Fruit fly (Drosophila melanogaster) whole organism, wandering third instar larva: Measurements from ENCODE around the gene Con.

ENCODE experiments used
- Abd-B ChIP-seq: fragments of >200 bp; optimal IDR thresholded peaks from 2 replicates; lab custom pipeline; 2017; ENCODE audit warnings: missing biosample characterization, missing genetic modification characterization
- Vsx2 ChIP-seq: fragments of 200-300, 225-300 bp; sonication (Bioruptor generic); optimal IDR thresholded peaks from 2 replicates; lab custom pipeline; 2018; ENCODE audit warnings: missing biosample characterization, missing genetic modification characterization; ENCODE audit not compliant: partially characterized antibody
- psq ChIP-seq: fragments of 200-800 bp; sonication (Bioruptor generic); optimal IDR thresholded peaks from 3 replicates; lab custom pipeline; 2017; ENCODE audit warnings: missing biosample characterization, mild to moderate bottlenecking, missing genetic modification characterization, moderate library complexity
- rgr ChIP-seq: fragments of 200-800 bp; sonication (Bioruptor generic); optimal IDR thresholded peaks from 3 replicates; lab custom pipeline; 2016; ENCODE audit warnings: missing biosample characterization, mild to moderate bottlenecking, missing genetic modification characterization
- sage ChIP-seq: fragments of 200-800 bp; sonication (Bioruptor generic); optimal IDR thresholded peaks from 2 replicates; lab custom pipeline; 2016; ENCODE audit warnings: missing biosample characterization, mild to moderate bottlenecking, missing genetic modification characterization
- usp ChIP-seq: fragments of >200 bp; optimal IDR thresholded peaks from 2 replicates; lab custom pipeline; 2017; ENCODE audit warnings: missing biosample characterization, missing genetic modification characterization

DNA sequence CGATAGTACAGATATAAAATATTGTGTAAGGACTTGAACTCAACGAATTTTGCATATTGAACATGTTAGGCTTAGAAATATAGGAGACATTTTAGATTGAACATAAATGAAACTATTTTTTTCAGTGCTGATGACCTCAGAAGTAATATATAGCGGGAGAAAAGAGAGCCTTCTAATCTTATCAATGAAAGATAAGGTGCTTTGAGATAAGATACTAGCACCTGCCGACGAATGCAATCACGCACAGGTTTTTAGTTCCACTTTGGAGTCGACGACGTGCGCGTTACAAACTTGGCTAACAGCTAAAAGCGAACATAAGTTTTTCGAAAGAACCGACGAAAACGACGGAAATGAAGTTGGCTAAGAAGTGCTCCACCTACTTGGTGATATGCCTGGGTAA lies 180.2 kb downstream of the Con start, which contains the start of gene hoka:
- no peak for TF ChIP-seq rgr (GFP tag; lab: Kevin White, UChicago)
- TF ChIP-seq usp (GFP tag; lab: Kevin White, UChicago): no peak
- no peak for TF ChIP-seq Abd-B (GFP tag; lab: Kevin White, UChicago)
- no peak for TF ChIP-seq psq (GFP tag; lab: Kevin White, UChicago)
- no peak for TF ChIP-seq Vsx2 (GFP tag; lab: Kevin White, UChicago)
- TF ChIP-seq sage (GFP tag; lab: Kevin White, UChicago): no peak
